Worm (Caenorhabditis elegans) whole organism, L3 larva: ENCODE measurements around the gene C04G6.4.

Experiments used
- daf-12 ChIP-seq: fragments of 150-350 bp; optimal IDR thresholded peaks from 2 replicates; lab custom pipeline; 2014; ENCODE audit warnings: missing biosample characterization, missing genetic modification reagents, missing genetic modification characterization
- elt-2 ChIP-seq: sonication (generic microtip); optimal IDR thresholded peaks from 2 replicates; lab custom pipeline; 2016; ENCODE audit warnings: missing genetic modification reagents, mild to moderate bottlenecking, missing genetic modification characterization, missing compliant biosample characterization
- fos-1 ChIP-seq: fragments of 150-350 bp; optimal IDR thresholded peaks from 2 replicates; lab custom pipeline; 2014; ENCODE audit warnings: missing biosample characterization, missing genetic modification characterization
- lsy-12 ChIP-seq: sonication (generic microtip); optimal IDR thresholded peaks from 2 replicates; lab custom pipeline; 2016; ENCODE audit warnings: mild to moderate bottlenecking, missing genetic modification characterization, missing compliant biosample characterization
- mml-1 ChIP-seq: fragments of 150-350 bp; sonication (generic microtip); optimal IDR thresholded peaks from 3 replicates; lab custom pipeline; 2014; ENCODE audit warnings: missing biosample characterization, missing genetic modification characterization
- nhr-11 ChIP-seq: fragments of 150-350 bp; optimal IDR thresholded peaks from 2 replicates; lab custom pipeline; 2014; ENCODE audit warnings: missing biosample characterization, missing genetic modification characterization
- unc-62 ChIP-seq: fragments of 150-350 bp; sonication (generic microtip); optimal IDR thresholded peaks from 4 replicates; lab custom pipeline; 2014; ENCODE audit warnings: missing biosample characterization, missing genetic modification reagents, missing genetic modification characterization

DNA sequence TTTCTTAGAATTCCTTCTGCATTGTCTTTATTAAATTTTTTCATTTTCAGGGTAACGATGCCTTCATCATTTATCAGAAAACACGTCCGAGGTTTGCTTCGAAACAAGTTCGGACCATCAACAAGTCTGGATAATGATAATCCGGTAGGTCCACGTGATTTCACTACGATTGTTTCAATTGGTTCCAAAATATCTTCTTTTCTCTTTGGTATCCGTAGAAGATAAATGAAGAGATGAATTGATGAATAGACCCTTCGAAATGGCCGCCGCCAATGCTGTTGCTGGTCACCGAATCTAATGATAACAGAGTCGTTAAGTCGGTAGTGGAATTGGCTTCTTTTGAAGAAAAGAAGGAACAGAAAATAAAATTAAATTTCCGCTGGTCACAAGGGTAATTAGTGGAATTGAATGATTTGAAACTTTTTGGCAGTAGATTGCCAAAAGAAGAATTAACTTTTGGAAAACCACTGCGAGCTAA, 33.3 kb downstream of the C04G6.4 start, which contains the start of gene F33G12.6:
- TF ChIP-seq mml-1 (tag; lab: Kevin White, UChicago) (no peak), fos-1 (tag; lab: Kevin White, UChicago) (no peak), unc-62 (GFP tag; lab: Kevin White, UChicago) (no peak), daf-12 (tag; lab: Kevin White, UChicago) (no peak), nhr-11 (no peak), lsy-12 (tag; lab: Kevin White, UChicago) (no peak), elt-2 (tag; lab: Kevin White, UChicago) (no peak)
